Worm (Caenorhabditis elegans): Measurements from ENCODE around the gene fbxa-164.

fbxa-164 gene

DNA sequence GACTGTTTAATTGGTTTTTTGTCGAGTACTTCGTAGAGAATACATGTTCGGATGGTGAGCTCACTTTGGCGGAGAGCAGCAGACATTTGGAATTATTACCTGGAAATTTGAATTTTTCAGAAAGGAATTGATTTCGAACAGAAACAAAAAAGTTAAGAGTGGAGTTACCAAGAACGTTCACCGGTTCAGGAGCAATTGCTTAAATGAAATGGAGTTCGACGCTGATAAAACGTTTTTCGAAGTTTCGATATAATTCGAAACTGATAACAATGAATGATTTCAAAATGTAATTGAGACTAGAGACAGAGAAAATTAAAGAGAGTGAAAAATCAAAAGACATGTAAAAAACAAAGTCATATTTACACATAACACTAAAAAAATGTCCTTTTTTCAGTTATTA, 3.2 kb downstream of the fbxa-164 start, which contains the start of gene fbxa-163:
fbxa-163 (minus strand) TSS at position 101 of the 400 bp plus-strand sequence.
- TF ChIP-seq rnt-1 (tag; optimal IDR thresholded peaks at IDR 0.05), result no peak
- no peak for TF ChIP-seq skn-1 (tag; optimal IDR thresholded peaks at IDR 0.05)
- no peak for TF ChIP-seq egl-27 (tag; optimal IDR thresholded peaks at IDR 0.05)
- TF ChIP-seq sup-37 (GFP tag; optimal IDR thresholded peaks at IDR 0.05), result no peak
- no peak for TF ChIP-seq zip-4 (GFP tag; optimal IDR thresholded peaks at IDR 0.05)
- no peak for TF ChIP-seq alr-1 (tag; optimal IDR thresholded peaks at IDR 0.05; ENCODE audit: borderline replicate concordance)
- TF ChIP-seq ztf-4 (tag; optimal IDR thresholded peaks at IDR 0.05), result no peak
- no peak for TF ChIP-seq egl-13 (tag; optimal IDR thresholded peaks at IDR 0.05)
- no peak for TF ChIP-seq efl-1 (optimal IDR thresholded peaks at IDR 0.05)
- no peak for TF ChIP-seq efl-1 (GFP tag; optimal IDR thresholded peaks at IDR 0.05 in 1 of 2)
- TF ChIP-seq Y116A8C.19 (tag; optimal IDR thresholded peaks at IDR 0.05; ENCODE audit: borderline replicate concordance), result no peak
- TF ChIP-seq ama-1 (optimal IDR thresholded peaks at IDR 0.05), result no peak
- no peak for TF ChIP-seq ceh-63 (GFP tag; optimal IDR thresholded peaks at IDR 0.05)
- TF ChIP-seq sox-4 (tag; optimal IDR thresholded peaks at IDR 0.05), result no peak
- no peak for TF ChIP-seq ceh-82 (tag; optimal IDR thresholded peaks at IDR 0.05)
- TF ChIP-seq ztf-11 (tag; optimal IDR thresholded peaks at IDR 0.05), result no peak
- no peak for TF ChIP-seq nhr-47 (tag; optimal IDR thresholded peaks at IDR 0.05)
- no peak for TF ChIP-seq fkh-10 (GFP tag; optimal IDR thresholded peaks at IDR 0.05)
- no peak for TF ChIP-seq ets-5 (GFP tag; IDR thresholded peaks at IDR 0.05)

DNA sequence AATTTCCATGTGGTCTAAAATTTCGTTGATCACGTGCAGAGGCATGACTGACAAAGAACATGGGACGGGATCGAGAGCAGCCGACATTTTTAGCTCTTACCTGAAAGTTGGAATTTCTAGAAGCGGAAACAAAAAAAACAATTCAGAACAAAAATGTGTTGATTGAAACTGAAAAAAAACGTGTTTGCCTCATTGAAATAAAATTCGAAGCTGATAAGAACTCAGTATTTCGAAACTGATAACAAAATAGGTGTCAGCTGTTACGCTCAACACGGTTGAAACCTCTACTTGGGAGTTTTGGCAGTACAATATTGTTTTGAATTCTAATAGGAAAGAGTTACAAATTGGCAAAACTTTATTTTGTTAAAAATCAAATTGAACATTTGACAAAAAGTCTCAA, 5.0 kb downstream of the fbxa-164 start:
- TF ChIP-seq unc-30 (tag; optimal IDR thresholded peaks at IDR 0.05) (no peak), elt-2 (tag; optimal IDR thresholded peaks at IDR 0.05) (peak; percentile 82), nhr-90 (tag; optimal IDR thresholded peaks at IDR 0.05; ENCODE audit: poor library complexity) (no peak), lin-35 (GFP tag; optimal IDR thresholded peaks at IDR 0.05) (peak in 1 of 2 experiments; percentile 33), tlp-1 (tag; optimal IDR thresholded peaks at IDR 0.05) (peak; percentile 4)

DNA sequence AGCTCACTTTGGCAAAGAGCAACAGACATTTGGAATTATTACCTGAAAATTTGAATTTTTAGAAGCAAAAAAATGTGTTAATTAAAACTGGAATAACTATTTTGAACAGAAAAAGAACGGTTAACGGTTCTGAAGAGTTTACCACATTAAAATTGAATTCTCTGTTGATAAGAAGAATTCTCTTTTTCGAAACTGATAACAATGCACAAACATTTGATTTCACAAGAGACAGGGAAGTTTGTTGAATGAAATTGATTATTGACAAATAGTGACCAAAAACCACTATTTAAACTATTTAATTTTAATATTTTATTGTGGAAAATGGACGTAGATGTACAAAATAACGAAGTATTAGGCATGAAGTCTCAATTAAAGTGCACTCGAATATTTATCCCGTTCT, 6.3 kb downstream of the fbxa-164 start:
- TF ChIP-seq elt-2 (tag; optimal IDR thresholded peaks at IDR 0.05) (peak; percentile 64), xbp-1 (tag; optimal IDR thresholded peaks at IDR 0.05) (no peak)

DNA sequence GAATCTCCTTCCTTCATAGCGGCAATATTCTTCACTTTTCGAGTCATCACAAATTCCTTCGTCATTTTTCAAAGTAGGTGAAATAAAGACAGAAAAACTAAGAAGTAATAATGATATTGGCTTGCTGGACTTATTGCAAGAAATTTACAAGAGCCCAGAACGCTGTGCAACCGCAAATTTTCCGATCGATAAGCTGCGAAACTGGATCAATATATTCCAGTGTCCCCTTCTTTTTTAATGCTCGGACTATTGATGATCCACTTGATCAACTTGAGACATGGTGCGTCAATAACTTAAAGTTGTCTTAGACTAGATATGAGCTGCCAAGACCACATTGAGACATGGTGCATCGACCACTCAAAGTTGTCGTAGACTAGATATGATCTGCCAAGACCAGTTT, 7.8 kb downstream of the fbxa-164 start, which contains the start of gene bath-33:
bath-33 (minus strand) TSS at position 101 of the 400 bp plus-strand sequence.
- TF ChIP-seq skn-1 (tag; optimal IDR thresholded peaks at IDR 0.05), result no peak

DNA sequence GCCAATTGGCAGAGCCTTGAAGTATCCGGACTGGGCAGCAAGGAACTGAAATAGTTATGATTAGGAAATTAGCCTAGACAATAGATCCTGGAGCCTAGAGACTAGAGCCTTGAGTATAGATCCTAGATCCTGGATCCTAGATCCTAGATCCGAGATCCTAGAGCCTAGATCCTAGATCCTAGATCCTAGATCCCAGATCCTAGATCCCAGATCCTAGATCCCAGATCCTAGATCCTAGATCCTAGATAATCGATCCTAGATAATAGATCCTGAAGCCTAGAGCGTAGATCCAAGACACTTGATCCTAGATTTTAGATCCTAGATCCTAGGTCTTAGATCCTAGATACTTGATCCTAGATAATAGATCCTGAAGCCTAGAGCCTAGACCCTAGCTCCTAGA, 8.9 kb downstream of the fbxa-164 start:
- TF ChIP-seq mab-9 (GFP tag; IDR thresholded peaks at IDR 0.05) (no peak), fos-1 (tag; optimal IDR thresholded peaks at IDR 0.05) (no peak), lin-35 (GFP tag; optimal IDR thresholded peaks at IDR 0.05) (no peak), nhr-90 (tag; optimal IDR thresholded peaks at IDR 0.05; ENCODE audit: poor library complexity) (no peak), nhr-76 (tag; optimal IDR thresholded peaks at IDR 0.05) (no peak), nhr-20 (tag; optimal IDR thresholded peaks at IDR 0.05) (no peak), vab-15 (tag; optimal IDR thresholded peaks at IDR 0.05) (no peak)

DNA sequence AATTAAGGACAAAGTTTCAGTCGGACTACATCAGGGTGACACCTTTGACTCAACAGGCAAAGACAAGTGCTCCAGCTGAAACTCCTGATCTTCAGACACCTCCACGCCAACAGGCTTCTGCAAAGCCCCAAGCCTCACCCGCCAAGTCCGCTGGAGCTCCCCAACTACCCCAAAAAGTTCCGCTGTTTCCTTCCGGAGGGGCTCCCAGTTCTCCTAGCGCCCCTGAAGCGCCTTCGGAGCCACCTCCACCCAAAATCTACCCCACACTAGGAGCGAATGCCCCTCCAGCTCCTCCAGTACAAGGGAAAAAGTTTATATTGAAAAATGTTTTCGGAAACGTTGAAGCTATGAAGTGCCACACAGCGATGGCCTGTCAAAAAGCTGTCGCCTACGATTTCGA, 10.8 kb downstream of the fbxa-164 start:
- TF ChIP-seq lsy-2 (tag; optimal IDR thresholded peaks at IDR 0.05) (no peak), aha-1 (tag; optimal IDR thresholded peaks at IDR 0.05) (no peak), elt-3 (tag; optimal IDR thresholded peaks at IDR 0.05) (no peak), mep-1 (tag; optimal IDR thresholded peaks at IDR 0.05) (no peak), efl-1 (optimal IDR thresholded peaks at IDR 0.05) (no peak), efl-1 (GFP tag; optimal IDR thresholded peaks at IDR 0.05 in 1 of 2) (no peak), isw-1 (GFP tag; IDR thresholded peaks at IDR 0.05) (no peak), ztf-4 (tag; optimal IDR thresholded peaks at IDR 0.05) (no peak), nhr-84 (tag; optimal IDR thresholded peaks at IDR 0.05) (no peak)

Data from whole organism, L1 larva.